Fruit fly (Drosophila melanogaster) S2 (cell line): Measurements from ENCODE around the gene twf.

Experiments
- CG8478 ChIP-seq: fragments of >200 bp; optimal IDR thresholded peaks from 2 replicates; lab custom pipeline; 2018
- CTCF ChIP-seq, 2 experiments: fragments of >200 bp; optimal IDR thresholded peaks; 2 replicates each; lab custom pipeline; 2018

- TF ChIP-seq CG8478 (lab: Kevin White, UChicago) (no peak), CTCF (optimal IDR thresholded peaks at IDR 0.05; lab: Kevin White, UChicago) (no peak)
Measured at dm6 chr3R:14112066-14112465, 10.4 kb upstream of the twf start, which contains the start of gene CG14357.
